Fruit fly (Drosophila melanogaster) whole organism, prepupa: ENCODE measurements around the gene homer.

Source experiments
- Blimp-1 ChIP-seq: fragments of 200-800 bp; sonication (Bioruptor generic); optimal IDR thresholded peaks from 3 replicates; lab custom pipeline; 2017; ENCODE audit warnings: missing biosample characterization, missing genetic modification characterization, mild to moderate bottlenecking, moderate library complexity, missing genetic modification reagents
- CG3919 ChIP-seq: fragments of 200-800 bp; sonication (Bioruptor generic); optimal IDR thresholded peaks from 3 replicates; lab custom pipeline; 2016; ENCODE audit warnings: missing biosample characterization, missing genetic modification characterization
- CG9139 ChIP-seq: fragments of 200-800 bp; sonication (Bioruptor generic); optimal IDR thresholded peaks from 3 replicates; lab custom pipeline; 2017; ENCODE audit warnings: missing biosample characterization, mild to moderate bottlenecking, missing genetic modification characterization
- Eip78C ChIP-seq: fragments of 200-800 bp; sonication (Bioruptor generic); peaks from one replicate; lab custom pipeline; 2016; ENCODE audit warnings: missing biosample characterization, missing genetic modification characterization
- OdsH ChIP-seq: fragments of 200-800 bp; sonication (Bioruptor generic); optimal IDR thresholded peaks from 3 replicates; lab custom pipeline; 2016; ENCODE audit warnings: missing biosample characterization, missing genetic modification characterization
- Sox102F ChIP-seq: fragments of 200-800 bp; sonication (Bioruptor generic); optimal IDR thresholded peaks from 2 replicates; lab custom pipeline; 2016; ENCODE audit warnings: missing biosample characterization, mild to moderate bottlenecking, missing genetic modification characterization

dm6 chr2L:6693794-6694254, 29.3 kb downstream of the homer start:
- TF ChIP-seq CG9139 (GFP tag; lab: Kevin White, UChicago) (peak; percentile 62), OdsH (peak; percentile 60), CG3919 (GFP tag; lab: Kevin White, UChicago) (peak; percentile 68), Eip78C (GFP tag; lab: Kevin White, UChicago) (peak; percentile 95), Sox102F (GFP tag; lab: Kevin White, UChicago) (peak; percentile 36), Blimp-1 (no peak)
